Worm (Caenorhabditis elegans): ENCODE measurements around the gene str-60.
"Not testable (repeated sequence)": the region's sequence is repeated elsewhere in the genome, so short reads cannot be mapped to it uniquely, and the experiment has no call there.

str-60 gene

DNA sequence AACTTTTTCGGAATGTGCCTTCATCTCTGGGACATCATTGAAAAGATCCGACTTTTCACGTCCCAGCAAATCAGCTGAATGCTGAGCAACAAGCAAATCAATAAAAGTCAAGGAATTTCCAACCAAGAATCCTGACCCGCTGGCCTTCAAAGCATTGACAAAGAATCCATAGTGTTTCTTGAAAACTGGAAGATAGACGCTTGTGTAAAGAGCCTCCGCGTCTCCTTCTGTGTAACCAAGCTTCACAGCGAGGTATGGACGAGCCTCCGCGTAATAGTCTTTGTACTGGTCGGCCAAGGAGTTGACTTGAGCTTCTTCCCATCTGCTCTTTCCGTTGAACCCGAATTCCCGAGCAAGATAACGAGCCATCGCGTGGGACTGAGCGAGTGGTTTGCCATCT, 17.5 kb downstream of the str-60 start:
- TF ChIP-seq ztf-23 (GFP tag; IDR thresholded peaks at IDR 0.05) (no peak), klf-2 (GFP tag; conservative IDR thresholded peaks at IDR 0.05) (no peak), ztf-29 (GFP tag; IDR thresholded peaks at IDR 0.05) (no peak), ref-1 (GFP tag; conservative IDR thresholded peaks at IDR 0.05) (no peak), med-1 (GFP tag; optimal IDR thresholded peaks at IDR 0.05; ENCODE audit: insufficient read depth) (no peak)

DNA sequence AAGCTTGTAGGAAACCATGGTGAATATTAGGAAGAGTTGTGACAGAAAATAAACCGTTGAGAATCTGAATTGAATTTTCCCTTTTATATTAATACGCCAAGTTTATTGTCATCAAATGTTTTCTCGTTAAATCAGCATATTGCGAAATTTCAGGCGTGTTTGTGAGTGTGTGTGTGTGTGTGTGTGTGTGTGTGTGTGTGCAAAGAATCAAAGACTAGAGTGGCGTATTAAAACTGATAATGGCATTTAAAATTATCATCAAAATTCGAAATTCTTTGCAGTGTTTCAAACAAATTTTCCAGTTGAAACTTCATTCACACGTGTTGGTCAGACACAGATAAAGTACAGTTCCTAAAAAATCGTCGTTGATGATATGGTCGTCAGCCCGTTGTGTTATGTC, 18.1 kb downstream of the str-60 start, which contains the start of gene gst-38:
Gene gst-38 (minus strand): TSS at position 152 of the 400 bp plus-strand sequence.
- TF ChIP-seq flt-1 (GFP tag; IDR thresholded peaks at IDR 0.05) (no peak), ztf-29 (GFP tag; IDR thresholded peaks at IDR 0.05) (no peak), ztf-23 (GFP tag; IDR thresholded peaks at IDR 0.05) (no peak), tab-1 (GFP tag; IDR thresholded peaks at IDR 0.05) (no peak), klf-2 (GFP tag; conservative IDR thresholded peaks at IDR 0.05) (no peak), med-1 (GFP tag; optimal IDR thresholded peaks at IDR 0.05; ENCODE audit: insufficient read depth) (no peak), ref-1 (GFP tag; conservative IDR thresholded peaks at IDR 0.05) (no peak), T22C8.4 (GFP tag; IDR thresholded peaks at IDR 0.05) (no peak), cog-1 (tag; optimal IDR thresholded peaks at IDR 0.05) (no peak)

DNA sequence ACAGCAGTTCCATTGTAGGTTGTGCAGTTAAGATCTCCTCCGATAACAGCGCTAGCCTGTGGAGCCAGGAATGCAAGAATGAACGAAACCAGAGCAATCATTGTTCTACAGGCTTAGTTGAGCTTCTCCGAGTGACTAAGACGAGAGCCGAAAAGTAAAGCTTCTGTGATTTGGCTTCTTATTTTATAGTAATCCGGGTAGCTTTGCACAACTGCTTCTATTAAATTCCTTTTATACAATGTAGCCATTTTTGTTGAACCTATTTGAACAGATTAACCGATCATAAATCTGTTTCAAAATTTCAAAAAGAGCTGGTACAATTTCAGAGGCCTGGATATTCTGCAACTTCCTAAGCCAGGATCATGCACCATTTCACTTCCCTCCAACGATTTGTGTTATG, 19.7 kb downstream of the str-60 start, which contains the start of gene F35E8.9:
Gene F35E8.9 (minus strand): TSS at position 101 of the 400 bp plus-strand sequence.
- no peak for TF ChIP-seq ref-1 (GFP tag; conservative IDR thresholded peaks at IDR 0.05)
- no peak for TF ChIP-seq flt-1 (GFP tag; IDR thresholded peaks at IDR 0.05)
- TF ChIP-seq T22C8.4 (GFP tag; IDR thresholded peaks at IDR 0.05), result no peak
- TF ChIP-seq klf-2 (GFP tag; conservative IDR thresholded peaks at IDR 0.05), result no peak
- no peak for TF ChIP-seq ztf-23 (GFP tag; IDR thresholded peaks at IDR 0.05)
- no peak for TF ChIP-seq med-1 (GFP tag; optimal IDR thresholded peaks at IDR 0.05; ENCODE audit: insufficient read depth)
- TF ChIP-seq cog-1 (tag; optimal IDR thresholded peaks at IDR 0.05), result no peak
- no peak for TF ChIP-seq ztf-29 (GFP tag; IDR thresholded peaks at IDR 0.05)
- TF ChIP-seq tab-1 (GFP tag; IDR thresholded peaks at IDR 0.05), result no peak

DNA sequence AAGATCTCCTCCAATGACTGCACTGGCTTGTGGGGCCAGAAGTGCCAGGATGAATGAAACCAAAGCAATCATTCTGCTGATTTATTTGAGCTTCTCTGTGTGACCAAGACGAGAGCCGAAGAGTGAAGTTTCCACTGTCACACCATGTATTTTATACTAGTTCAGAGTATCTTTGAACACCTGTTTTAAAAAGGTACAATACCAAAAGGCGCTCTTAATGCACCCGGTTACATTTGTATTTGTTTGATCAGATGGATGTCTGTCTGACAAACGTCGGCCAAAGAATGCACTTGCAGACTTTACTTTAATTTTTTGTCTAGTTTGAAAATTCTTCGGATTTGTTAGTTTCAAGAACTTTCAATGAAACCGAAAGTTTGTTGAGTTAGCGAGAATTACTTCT, 22.5 kb downstream of the str-60 start, which contains the start of gene F35E8.10:
Gene F35E8.10 (minus strand): TSS at position 101 of the 400 bp plus-strand sequence.
- no peak for TF ChIP-seq T22C8.4 (GFP tag; IDR thresholded peaks at IDR 0.05)
- TF ChIP-seq ztf-23 (GFP tag; IDR thresholded peaks at IDR 0.05), result no peak
- no peak for TF ChIP-seq klf-2 (GFP tag; conservative IDR thresholded peaks at IDR 0.05)
- TF ChIP-seq tab-1 (GFP tag; IDR thresholded peaks at IDR 0.05), result no peak
- no peak for TF ChIP-seq med-1 (GFP tag; optimal IDR thresholded peaks at IDR 0.05; ENCODE audit: insufficient read depth)
- TF ChIP-seq ztf-29 (GFP tag; IDR thresholded peaks at IDR 0.05), result no peak
- TF ChIP-seq ref-1 (GFP tag; conservative IDR thresholded peaks at IDR 0.05), result no peak
- no peak for TF ChIP-seq cog-1 (tag; optimal IDR thresholded peaks at IDR 0.05)
- TF ChIP-seq flt-1 (GFP tag; IDR thresholded peaks at IDR 0.05), result no peak

- TF ChIP-seq flt-1 (GFP tag; IDR thresholded peaks at IDR 0.05) (no peak), tab-1 (GFP tag; IDR thresholded peaks at IDR 0.05) (no peak), T22C8.4 (GFP tag; IDR thresholded peaks at IDR 0.05) (no peak), klf-2 (GFP tag; conservative IDR thresholded peaks at IDR 0.05) (no peak), ztf-29 (GFP tag; IDR thresholded peaks at IDR 0.05) (no peak), ztf-23 (GFP tag; IDR thresholded peaks at IDR 0.05) (no peak), cog-1 (tag; optimal IDR thresholded peaks at IDR 0.05) (no peak), med-1 (GFP tag; optimal IDR thresholded peaks at IDR 0.05; ENCODE audit: insufficient read depth) (no peak), ref-1 (GFP tag; conservative IDR thresholded peaks at IDR 0.05) (no peak)
These were observed 23.3 kb downstream of the str-60 start, which contains the start of gene cdr-1 for ce11 chrV:15921102-15921501. TSS of gene cdr-1 (plus strand) at chrV:15921309.

ce11 chrV:15922979-15923378, 25.2 kb downstream of the str-60 start, which contains the start of gene F35E8.13:
TSS of gene F35E8.13 (plus strand) at chrV:15923279.
- TF ChIP-seq T22C8.4 (GFP tag; IDR thresholded peaks at IDR 0.05), result no peak
- TF ChIP-seq ref-1 (GFP tag; conservative IDR thresholded peaks at IDR 0.05), result no peak
- no peak for TF ChIP-seq ztf-23 (GFP tag; IDR thresholded peaks at IDR 0.05)
- TF ChIP-seq ztf-29 (GFP tag; IDR thresholded peaks at IDR 0.05), result no peak
- TF ChIP-seq med-1 (GFP tag; optimal IDR thresholded peaks at IDR 0.05; ENCODE audit: insufficient read depth), result no peak
- TF ChIP-seq klf-2 (GFP tag; conservative IDR thresholded peaks at IDR 0.05), result no peak
- TF ChIP-seq cog-1 (tag; optimal IDR thresholded peaks at IDR 0.05), result no peak
- TF ChIP-seq tab-1 (GFP tag; IDR thresholded peaks at IDR 0.05), result no peak
- no peak for TF ChIP-seq flt-1 (GFP tag; IDR thresholded peaks at IDR 0.05)

DNA sequence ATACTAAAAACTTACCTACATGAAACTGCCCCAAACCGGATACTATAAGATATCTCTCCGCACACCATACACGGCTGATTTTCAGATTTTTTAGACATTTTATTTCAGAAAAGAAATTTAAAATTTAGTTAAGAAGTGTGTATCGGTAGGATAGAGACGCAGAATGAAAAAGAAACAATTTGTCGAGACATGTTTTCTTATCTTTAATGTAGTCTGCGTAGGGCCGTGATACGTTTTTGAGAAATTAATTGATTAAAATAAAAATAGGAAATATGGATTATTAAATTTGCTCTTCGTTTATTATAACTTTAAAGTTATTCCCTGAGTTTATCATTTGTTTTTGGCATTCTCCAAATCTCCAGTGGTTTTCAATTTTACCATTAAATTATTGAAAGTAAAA, 26.5 kb downstream of the str-60 start, which contains the start of gene nhr-108:
Gene nhr-108 (minus strand): TSS at position 166 of the 400 bp plus-strand sequence.
- TF ChIP-seq ref-1 (GFP tag; conservative IDR thresholded peaks at IDR 0.05) (no peak), T22C8.4 (GFP tag; IDR thresholded peaks at IDR 0.05) (no peak), flt-1 (GFP tag; IDR thresholded peaks at IDR 0.05) (no peak), cog-1 (tag; optimal IDR thresholded peaks at IDR 0.05) (no peak), tab-1 (GFP tag; IDR thresholded peaks at IDR 0.05) (no peak), klf-2 (GFP tag; conservative IDR thresholded peaks at IDR 0.05) (no peak), ztf-29 (GFP tag; IDR thresholded peaks at IDR 0.05) (no peak), med-1 (GFP tag; optimal IDR thresholded peaks at IDR 0.05; ENCODE audit: insufficient read depth) (no peak), ztf-23 (GFP tag; IDR thresholded peaks at IDR 0.05) (no peak)

ce11 chrV:15928325-15928724, 30.5 kb downstream of the str-60 start, which contains the start of gene pzf-1:
TSS of gene pzf-1 (minus strand) at chrV:15928425.
- TF ChIP-seq T22C8.4 (GFP tag; IDR thresholded peaks at IDR 0.05) (no peak), klf-2 (GFP tag; conservative IDR thresholded peaks at IDR 0.05) (no peak), med-1 (GFP tag; optimal IDR thresholded peaks at IDR 0.05; ENCODE audit: insufficient read depth) (no peak), ref-1 (GFP tag; conservative IDR thresholded peaks at IDR 0.05) (no peak), ztf-29 (GFP tag; IDR thresholded peaks at IDR 0.05) (no peak), tab-1 (GFP tag; IDR thresholded peaks at IDR 0.05) (no peak), cog-1 (tag; optimal IDR thresholded peaks at IDR 0.05) (no peak), flt-1 (GFP tag; IDR thresholded peaks at IDR 0.05) (no peak), ztf-23 (GFP tag; IDR thresholded peaks at IDR 0.05) (no peak)

- TF ChIP-seq cog-1 (tag; optimal IDR thresholded peaks at IDR 0.05); tab-1 (GFP tag; IDR thresholded peaks at IDR 0.05); klf-2 (GFP tag; conservative IDR thresholded peaks at IDR 0.05): not testable (repeated sequence)
These were observed 32.1 kb downstream of the str-60 start, which contains the start of gene srbc-77 for ce11 chrV:15929882-15930281. TSS of gene srbc-77 (plus strand) at chrV:15930182.

DNA sequence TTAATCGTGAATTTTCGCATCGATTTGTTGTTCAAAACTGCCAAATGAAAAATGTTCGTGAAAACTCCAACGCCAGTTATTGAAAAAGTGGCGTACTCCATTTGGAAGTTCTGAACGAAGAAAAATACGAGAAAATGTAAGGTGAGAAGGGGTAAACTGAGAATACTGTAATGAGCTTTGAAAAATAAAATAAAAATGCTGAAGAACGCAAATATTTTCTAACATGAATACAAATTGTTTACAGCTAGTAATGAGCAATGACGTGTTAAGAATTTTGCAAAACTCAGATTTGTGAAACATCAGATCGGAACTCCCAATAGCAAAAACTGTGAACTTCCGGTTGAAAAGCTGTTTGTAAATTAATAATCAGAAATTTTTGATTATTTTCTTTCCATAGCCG, 34.6 kb downstream of the str-60 start, which contains the start of gene srw-26:
Gene srw-26 (minus strand): TSS at position 101 of the 400 bp plus-strand sequence.
- TF ChIP-seq cog-1 (tag; optimal IDR thresholded peaks at IDR 0.05), result no peak
- TF ChIP-seq klf-2 (GFP tag; conservative IDR thresholded peaks at IDR 0.05), result no peak
